Worm (Caenorhabditis elegans) whole organism, L2 larva: ENCODE results near the gene srd-32.

Experiments used
- R02D3.7 ChIP-seq: fragments of 150-350 bp; optimal IDR thresholded peaks from 2 replicates; lab custom pipeline; 2014; ENCODE audit warnings: missing biosample characterization, missing genetic modification characterization
- Y55F3AM.14 ChIP-seq: fragments of 200-800 bp; sonication (Bioruptor generic); optimal IDR thresholded peaks from 2 replicates; lab custom pipeline; 2018; ENCODE audit warnings: mild to moderate bottlenecking, missing genetic modification characterization, missing compliant biosample characterization
- elt-1 ChIP-seq: fragments of 150-350 bp; optimal IDR thresholded peaks from 2 replicates; lab custom pipeline; 2014; ENCODE audit warnings: missing biosample characterization, missing genetic modification characterization
- fos-1 ChIP-seq: fragments of 150-350 bp; optimal IDR thresholded peaks from 2 replicates; lab custom pipeline; 2014; ENCODE audit warnings: missing biosample characterization, missing genetic modification characterization
- lin-39 ChIP-seq: fragments of 150-350 bp; optimal IDR thresholded peaks from 2 replicates; lab custom pipeline; 2014; ENCODE audit warnings: missing biosample characterization, missing genetic modification reagents, missing genetic modification characterization
- nhr-11 ChIP-seq: fragments of 150-350 bp; optimal IDR thresholded peaks from 2 replicates; lab custom pipeline; 2014; ENCODE audit warnings: missing biosample characterization, missing genetic modification characterization
- nhr-23 ChIP-seq: fragments of 150-350 bp; optimal IDR thresholded peaks from 2 replicates; lab custom pipeline; 2014; ENCODE audit warnings: missing biosample characterization, missing genetic modification reagents, missing genetic modification characterization
- nhr-237 ChIP-seq: fragments of 150-350 bp; optimal IDR thresholded peaks from 2 replicates; lab custom pipeline; 2014; ENCODE audit warnings: missing biosample characterization, missing genetic modification characterization
- peb-1 ChIP-seq: fragments of 150-350 bp; optimal IDR thresholded peaks from 2 replicates; lab custom pipeline; 2014; ENCODE audit warnings: missing biosample characterization, missing genetic modification characterization
- skn-1 ChIP-seq: sonication (generic microtip); optimal IDR thresholded peaks from 2 replicates; lab custom pipeline; 2017; ENCODE audit warnings: missing biosample characterization, missing genetic modification characterization
- snpc-4 ChIP-seq: fragments of 150-350 bp; optimal IDR thresholded peaks from 2 replicates; lab custom pipeline; 2014; ENCODE audit warnings: missing biosample characterization, missing genetic modification characterization
- zag-1 ChIP-seq: fragments of 150-350 bp; optimal IDR thresholded peaks from 2 replicates; lab custom pipeline; 2014; ENCODE audit warnings: missing biosample characterization, missing genetic modification characterization
- ztf-11 ChIP-seq: sonication (generic microtip); optimal IDR thresholded peaks from 2 replicates; lab custom pipeline; 2017; ENCODE audit warnings: missing biosample characterization, missing genetic modification characterization

DNA sequence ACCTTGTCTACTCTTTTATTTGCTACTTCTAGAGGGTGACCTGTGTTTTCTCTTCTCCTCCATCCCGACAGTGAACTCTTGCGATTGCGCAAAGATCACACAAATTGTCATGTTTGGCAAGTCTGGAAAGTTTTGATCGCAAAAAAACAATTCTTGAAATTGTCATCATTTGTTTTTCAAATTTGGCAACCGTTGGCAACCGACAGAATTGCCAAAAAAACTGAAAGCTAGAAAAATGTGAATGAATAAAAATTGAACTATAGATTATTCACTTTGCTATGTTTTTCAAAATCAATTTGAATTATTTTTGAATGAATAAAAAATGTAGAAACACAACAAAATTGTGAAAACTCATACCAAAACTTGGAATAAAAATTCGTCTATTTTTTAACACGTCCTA, 29.5 kb downstream of the srd-32 start, which contains the start of gene ugt-11:
- TF ChIP-seq nhr-237 = no peak
- no peak for TF ChIP-seq Y55F3AM.14 (GFP tag; lab: Kevin White, UChicago)
- TF ChIP-seq nhr-11 (tag; lab: Kevin White, UChicago) = no peak
- no peak for TF ChIP-seq peb-1 (tag; lab: Kevin White, UChicago)
- TF ChIP-seq fos-1 (tag; lab: Kevin White, UChicago) = no peak
- TF ChIP-seq snpc-4 (tag; lab: Kevin White, UChicago) = no peak
- no peak for TF ChIP-seq nhr-23 (tag; lab: Kevin White, UChicago)
- TF ChIP-seq skn-1 (tag; lab: Kevin White, UChicago) = no peak
- no peak for TF ChIP-seq elt-1 (tag; lab: Kevin White, UChicago)
- no peak for TF ChIP-seq lin-39 (tag; lab: Kevin White, UChicago)
- TF ChIP-seq ztf-11 = no peak
- no peak for TF ChIP-seq zag-1 (tag; lab: Kevin White, UChicago)
- no peak for TF ChIP-seq R02D3.7 (tag; lab: Kevin White, UChicago)
